Worm (Caenorhabditis elegans) whole organism, L2 larva: ENCODE results near the gene rab-18.
"Not testable (repeated sequence)": the region's sequence is repeated elsewhere in the genome, so short reads cannot be mapped to it uniquely, and the experiment has no call there.

Experiments used
- C34F6.9 ChIP-seq: fragments of 150-350 bp; optimal IDR thresholded peaks from 2 replicates; lab custom pipeline; 2014; ENCODE audit warnings: missing biosample characterization, missing genetic modification characterization
- F13H6.1 ChIP-seq: sonication (generic microtip); optimal IDR thresholded peaks from 2 replicates; lab custom pipeline; 2016; ENCODE audit warnings: missing genetic modification characterization, missing compliant biosample characterization
- R02D3.7 ChIP-seq: fragments of 150-350 bp; optimal IDR thresholded peaks from 2 replicates; lab custom pipeline; 2014; ENCODE audit warnings: missing biosample characterization, missing genetic modification characterization
- alr-1 ChIP-seq: fragments of 150-350 bp; optimal IDR thresholded peaks from 2 replicates; lab custom pipeline; 2014; ENCODE audit warnings: missing biosample characterization, missing genetic modification characterization
- aly-2 ChIP-seq: fragments of 150-350 bp; optimal IDR thresholded peaks from 2 replicates; lab custom pipeline; 2014; ENCODE audit warnings: missing biosample characterization, missing genetic modification characterization
- ama-1 ChIP-seq: fragments of 150-350 bp; optimal IDR thresholded peaks from 2 replicates; lab custom pipeline; 2018; ENCODE audit warnings: inconsistent platforms
- blmp-1 ChIP-seq: sonication (generic microtip); optimal IDR thresholded peaks from 2 replicates; lab custom pipeline; 2017; ENCODE audit warnings: missing genetic modification characterization, mild to moderate bottlenecking, missing compliant biosample characterization, antibody characterized with exemption, moderate library complexity; ENCODE audit not compliant: insufficient read depth
- ceh-16 ChIP-seq: fragments of 150-350 bp; optimal IDR thresholded peaks from 2 replicates; lab custom pipeline; 2014; ENCODE audit warnings: missing biosample characterization, missing genetic modification characterization
- crh-2 ChIP-seq: sonication (generic microtip); optimal IDR thresholded peaks from 2 replicates; lab custom pipeline; 2017; ENCODE audit warnings: missing biosample characterization, missing genetic modification characterization
- dmd-4 ChIP-seq: sonication (generic microtip); optimal IDR thresholded peaks from 2 replicates; lab custom pipeline; 2017; ENCODE audit warnings: missing biosample characterization, missing genetic modification characterization
- egl-27 ChIP-seq: sonication (generic microtip); optimal IDR thresholded peaks from 3 replicates; lab custom pipeline; 2017; ENCODE audit warnings: missing biosample characterization, missing genetic modification reagents, missing genetic modification characterization
- elt-1 ChIP-seq: fragments of 150-350 bp; optimal IDR thresholded peaks from 2 replicates; lab custom pipeline; 2014; ENCODE audit warnings: missing biosample characterization, missing genetic modification characterization
- elt-3 ChIP-seq: sonication (generic microtip); optimal IDR thresholded peaks from 2 replicates; lab custom pipeline; 2017; ENCODE audit warnings: missing biosample characterization, missing genetic modification characterization
- fos-1 ChIP-seq: fragments of 150-350 bp; optimal IDR thresholded peaks from 2 replicates; lab custom pipeline; 2014; ENCODE audit warnings: missing biosample characterization, missing genetic modification characterization
- gmeb-1 ChIP-seq: fragments of 150-350 bp; optimal IDR thresholded peaks from 2 replicates; lab custom pipeline; 2014; ENCODE audit warnings: missing biosample characterization, missing genetic modification characterization
- lin-11 ChIP-seq: fragments of 150-350 bp; sonication (generic microtip); optimal IDR thresholded peaks from 2 replicates; lab custom pipeline; 2014; ENCODE audit warnings: missing biosample characterization, missing genetic modification characterization, inconsistent platforms, mixed read lengths
- lin-13 ChIP-seq: fragments of 150-350 bp; optimal IDR thresholded peaks from 2 replicates; lab custom pipeline; 2014; ENCODE audit warnings: missing biosample characterization, missing genetic modification reagents, missing genetic modification characterization
- lin-39 ChIP-seq: fragments of 150-350 bp; optimal IDR thresholded peaks from 2 replicates; lab custom pipeline; 2014; ENCODE audit warnings: missing biosample characterization, missing genetic modification reagents, missing genetic modification characterization
- lsy-2 ChIP-seq, 2 experiments: fragments of 150-350 bp in 1 of 2; sonication (generic microtip) in 1 of 2; optimal IDR thresholded peaks; 2 replicates each; lab custom pipeline; 2014 to 2017; ENCODE audit warnings: missing biosample characterization in 2 of 2, missing genetic modification characterization in 2 of 2
- mab-5 ChIP-seq: fragments of 150-350 bp; optimal IDR thresholded peaks from 2 replicates; lab custom pipeline; 2014; ENCODE audit warnings: missing biosample characterization, missing genetic modification characterization
- mdl-1 ChIP-seq, 2 experiments: fragments of 150-350 bp in 1 of 2; sonication (generic microtip) in 1 of 2; optimal IDR thresholded peaks; 2 replicates each; lab custom pipeline; 2017; ENCODE audit warnings: missing biosample characterization in 2 of 2, missing genetic modification characterization in 2 of 2
- nhr-10 ChIP-seq: sonication (generic microtip); optimal IDR thresholded peaks from 2 replicates; lab custom pipeline; 2017; ENCODE audit warnings: missing biosample characterization, missing genetic modification characterization
- nhr-11 ChIP-seq: fragments of 150-350 bp; optimal IDR thresholded peaks from 2 replicates; lab custom pipeline; 2014; ENCODE audit warnings: missing biosample characterization, missing genetic modification characterization
- nhr-12 ChIP-seq: fragments of 150-350 bp; optimal IDR thresholded peaks from 2 replicates; lab custom pipeline; 2014; ENCODE audit warnings: missing biosample characterization, missing genetic modification characterization
- nhr-129 ChIP-seq: fragments of 150-350 bp; optimal IDR thresholded peaks from 2 replicates; lab custom pipeline; 2014; ENCODE audit warnings: missing biosample characterization, missing genetic modification characterization
- nhr-23 ChIP-seq: fragments of 150-350 bp; optimal IDR thresholded peaks from 2 replicates; lab custom pipeline; 2014; ENCODE audit warnings: missing biosample characterization, missing genetic modification reagents, missing genetic modification characterization
- nhr-25 ChIP-seq: fragments of 150-350 bp; sonication (generic microtip); optimal IDR thresholded peaks from 3 replicates; lab custom pipeline; 2014; ENCODE audit warnings: missing biosample characterization, missing genetic modification characterization
- nhr-6 ChIP-seq: fragments of 150-350 bp; optimal IDR thresholded peaks from 2 replicates; lab custom pipeline; 2014; ENCODE audit warnings: missing biosample characterization, missing genetic modification characterization
- nhr-77 ChIP-seq: fragments of 150-350 bp; optimal IDR thresholded peaks from 2 replicates; lab custom pipeline; 2014; ENCODE audit warnings: missing biosample characterization, missing genetic modification characterization
- peb-1 ChIP-seq: fragments of 150-350 bp; optimal IDR thresholded peaks from 2 replicates; lab custom pipeline; 2014; ENCODE audit warnings: missing biosample characterization, missing genetic modification characterization
- sem-4 ChIP-seq: fragments of 150-350 bp; optimal IDR thresholded peaks from 2 replicates; lab custom pipeline; 2014; ENCODE audit warnings: missing biosample characterization, missing genetic modification reagents, missing genetic modification characterization
- skn-1 ChIP-seq: sonication (generic microtip); optimal IDR thresholded peaks from 2 replicates; lab custom pipeline; 2017; ENCODE audit warnings: missing biosample characterization, missing genetic modification characterization
- sma-3 ChIP-seq: sonication (generic microtip); optimal IDR thresholded peaks from 2 replicates; lab custom pipeline; 2016; ENCODE audit warnings: missing genetic modification reagents, missing genetic modification characterization, missing compliant biosample characterization
- sma-9 ChIP-seq, 2 experiments: fragments of 150-350 bp in 1 of 2; sonication (generic microtip) in 1 of 2; optimal IDR thresholded peaks; 2 replicates each; lab custom pipeline; 2014 to 2016; ENCODE audit warnings: missing genetic modification characterization in 2 of 2, mild to moderate bottlenecking in 1 of 2, missing biosample characterization in 1 of 2, missing compliant biosample characterization in 1 of 2, missing genetic modification reagents in 1 of 2, moderate library complexity in 1 of 2
- unc-39 ChIP-seq: fragments of 150-350 bp; optimal IDR thresholded peaks from 2 replicates; lab custom pipeline; 2014; ENCODE audit warnings: missing biosample characterization, missing genetic modification characterization
- unc-55 ChIP-seq: fragments of 150-350 bp; sonication (generic microtip); optimal IDR thresholded peaks from 3 replicates; lab custom pipeline; 2014; ENCODE audit warnings: missing biosample characterization, missing genetic modification reagents, missing genetic modification characterization
- unc-62 ChIP-seq: fragments of 150-350 bp; optimal IDR thresholded peaks from 2 replicates; lab custom pipeline; 2014; ENCODE audit warnings: missing biosample characterization, missing genetic modification reagents, missing genetic modification characterization
- zag-1 ChIP-seq: fragments of 150-350 bp; optimal IDR thresholded peaks from 2 replicates; lab custom pipeline; 2014; ENCODE audit warnings: missing biosample characterization, missing genetic modification characterization
- ztf-11 ChIP-seq: sonication (generic microtip); optimal IDR thresholded peaks from 2 replicates; lab custom pipeline; 2017; ENCODE audit warnings: missing biosample characterization, missing genetic modification characterization
- ztf-4 ChIP-seq: fragments of 150-350 bp; optimal IDR thresholded peaks from 2 replicates; lab custom pipeline; 2014; ENCODE audit warnings: missing biosample characterization, missing genetic modification characterization

Gene rab-18

DNA sequence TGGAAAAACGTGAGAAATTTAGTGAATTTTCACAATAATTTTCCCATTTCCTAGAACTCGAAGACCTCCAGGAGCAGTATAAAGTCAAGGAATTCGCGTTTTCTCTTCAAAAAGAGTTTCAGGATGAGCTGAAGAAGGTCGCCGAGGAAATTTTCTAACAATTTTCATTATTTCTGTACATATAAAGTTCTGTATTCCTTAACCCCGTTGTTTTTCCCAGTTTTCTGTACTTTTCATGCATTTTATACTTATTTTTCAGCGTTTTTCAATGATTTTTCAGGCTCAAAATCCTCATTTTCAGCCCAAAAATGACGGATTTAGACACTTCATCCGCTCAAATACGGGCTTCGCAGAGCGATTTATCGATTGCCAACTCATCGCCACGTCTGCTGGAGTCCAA is 526 bp upstream of the rab-18 start, which contains the start of gene par-2:
Gene par-2 (plus strand): TSS at position 301 of the 400 bp plus-strand sequence.
- TF ChIP-seq gmeb-1 = no peak
- no peak for TF ChIP-seq nhr-6 (tag; lab: Kevin White, UChicago)
- TF ChIP-seq ama-1 = no peak
- no peak for TF ChIP-seq nhr-11 (tag; lab: Kevin White, UChicago)
- TF ChIP-seq nhr-129 = no peak

DNA sequence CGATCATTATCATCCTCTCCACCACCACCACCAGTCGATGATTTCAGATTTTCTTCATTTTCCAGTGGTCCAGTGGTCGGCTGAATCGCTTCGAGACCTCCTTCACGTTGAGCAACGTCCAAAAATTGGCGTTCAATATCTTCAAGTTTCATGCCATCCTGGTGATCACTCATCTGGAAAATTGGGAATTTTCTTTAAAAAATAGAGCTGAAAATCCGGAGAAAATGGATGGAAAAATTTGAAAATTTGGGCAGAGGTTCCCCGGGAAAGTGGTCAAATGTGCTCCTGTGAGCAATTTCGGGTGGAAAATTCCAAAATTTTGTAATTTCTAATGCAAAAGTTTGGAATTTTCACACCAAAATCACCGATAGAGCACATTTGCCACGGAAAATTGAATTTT is 4.2 kb downstream of the rab-18 start, which contains the start of gene uaf-1:
Gene uaf-1 (minus strand): TSS at position 173 of the 400 bp plus-strand sequence.
- TF ChIP-seq sma-3; sma-9 (GFP tag; optimal IDR thresholded peaks at IDR 0.05; lab: Kevin White, UChicago); sma-9 (tag; optimal IDR thresholded peaks at IDR 0.05; lab: Kevin White, UChicago); ceh-16 (tag; lab: Kevin White, UChicago): not testable (repeated sequence)

DNA sequence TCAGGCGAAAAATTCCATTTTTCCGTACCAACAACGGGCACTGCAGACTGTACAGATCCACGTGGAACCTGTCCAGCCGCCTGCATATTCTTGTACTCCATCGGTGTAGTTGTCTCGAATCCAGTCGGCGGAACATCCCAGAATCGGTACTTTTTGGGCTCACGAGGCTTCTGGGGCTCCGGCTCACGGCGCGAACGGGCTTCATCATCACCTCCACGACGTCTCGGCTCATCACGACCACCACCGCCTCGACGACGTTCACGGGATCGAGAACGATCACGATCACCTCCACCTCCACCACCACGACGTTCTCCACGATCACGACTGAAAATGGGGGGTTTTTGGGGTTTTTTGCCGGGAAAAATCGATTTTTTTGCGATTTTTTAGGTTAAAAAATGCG is 6.4 kb downstream of the rab-18 start:
- TF ChIP-seq F13H6.1 = no peak
- TF ChIP-seq elt-3 = no peak
- no peak for TF ChIP-seq nhr-10 (tag; lab: Kevin White, UChicago)
- TF ChIP-seq aly-2 (tag; lab: Kevin White, UChicago) = no peak
- TF ChIP-seq nhr-77 (tag; lab: Kevin White, UChicago) = no peak
- no peak for TF ChIP-seq nhr-23 (tag; lab: Kevin White, UChicago)
- TF ChIP-seq nhr-12 (tag; lab: Kevin White, UChicago) = no peak

DNA sequence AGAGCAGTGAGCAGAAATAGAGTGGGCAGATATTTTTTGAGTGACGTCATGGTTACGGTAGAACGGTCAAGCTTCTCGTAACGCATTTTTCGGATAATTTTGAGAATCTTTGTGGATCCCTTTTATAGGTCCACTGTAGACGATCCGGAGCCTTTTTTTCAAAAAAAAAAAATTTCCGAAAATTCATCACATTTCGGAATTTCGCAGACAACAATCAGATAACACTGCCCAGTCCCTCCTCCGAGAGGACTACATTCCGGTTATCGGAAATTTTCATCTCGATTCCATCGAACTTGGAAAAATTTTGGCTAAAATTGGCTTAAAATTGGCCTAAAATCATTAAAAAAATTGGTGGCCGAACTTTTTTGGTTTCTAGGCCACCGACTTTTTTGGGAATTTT is 20.6 kb downstream of the rab-18 start, which contains the start of gene BE0003N10.6:
Gene BE0003N10.6 (minus strand): TSS at position 101 of the 400 bp plus-strand sequence.
- no peak for TF ChIP-seq ztf-11 (tag; lab: Kevin White, UChicago)
- no peak for TF ChIP-seq nhr-11 (tag; lab: Kevin White, UChicago)
- TF ChIP-seq mdl-1 (tag; optimal IDR thresholded peaks at IDR 0.05; lab: Kevin White, UChicago) = no peak
- TF ChIP-seq ztf-4 (tag; lab: Kevin White, UChicago) = no peak
- no peak for TF ChIP-seq nhr-23 (tag; lab: Kevin White, UChicago)
- TF ChIP-seq skn-1 (tag; lab: Kevin White, UChicago) = no peak
- no peak for TF ChIP-seq alr-1 (tag; lab: Kevin White, UChicago)
- no peak for TF ChIP-seq dmd-4 (tag; lab: Kevin White, UChicago)
- no peak for TF ChIP-seq egl-27 (tag; lab: Kevin White, UChicago)
- no peak for TF ChIP-seq unc-39 (tag; lab: Kevin White, UChicago)
- no peak for TF ChIP-seq unc-55 (GFP tag; lab: Kevin White, UChicago)
- no peak for TF ChIP-seq R02D3.7 (tag; lab: Kevin White, UChicago)
- no peak for TF ChIP-seq nhr-10 (tag; lab: Kevin White, UChicago)
- TF ChIP-seq blmp-1 (tag; lab: Kevin White, UChicago) = no peak
- no peak for TF ChIP-seq nhr-25 (tag; lab: Kevin White, UChicago)

DNA sequence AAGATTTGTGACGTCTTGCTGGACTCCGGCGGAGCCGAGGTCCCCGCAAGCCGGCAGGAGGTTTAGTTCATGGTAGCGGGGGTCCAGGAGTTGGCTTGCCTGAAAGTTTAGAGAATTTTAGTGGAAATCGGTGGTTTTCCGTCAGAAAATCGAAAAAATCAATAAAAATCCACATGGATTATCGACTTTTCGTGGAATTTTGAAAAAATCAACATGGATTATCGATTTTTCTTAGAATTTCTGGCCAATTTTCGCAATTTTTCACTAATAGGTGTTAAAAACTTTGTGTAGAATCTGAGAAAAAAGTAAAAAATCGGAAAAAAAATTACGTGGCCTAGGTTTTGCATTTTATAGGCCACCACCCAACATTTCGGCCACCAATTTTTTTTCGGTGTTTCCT is 21.7 kb downstream of the rab-18 start:
- no peak for TF ChIP-seq sma-3
- TF ChIP-seq zag-1 (tag; lab: Kevin White, UChicago) = no peak
- no peak for TF ChIP-seq lin-13
- TF ChIP-seq lin-39 = no peak
- TF ChIP-seq crh-2 = no peak
- no peak for TF ChIP-seq mab-5
- TF ChIP-seq unc-62 (GFP tag; lab: Kevin White, UChicago) = no peak
- TF ChIP-seq lsy-2 (tag; optimal IDR thresholded peaks at IDR 0.05; lab: Kevin White, UChicago) = no peak
- no peak for TF ChIP-seq C34F6.9 (tag; lab: Kevin White, UChicago)
- TF ChIP-seq lin-11 (tag; lab: Kevin White, UChicago) = no peak
- TF ChIP-seq alr-1 (tag; lab: Kevin White, UChicago) = no peak
- TF ChIP-seq sma-9 (GFP tag; optimal IDR thresholded peaks at IDR 0.05; lab: Kevin White, UChicago) = no peak
- no peak for TF ChIP-seq sma-9 (tag; optimal IDR thresholded peaks at IDR 0.05; lab: Kevin White, UChicago)
- TF ChIP-seq fos-1 (tag; lab: Kevin White, UChicago) = no peak
- no peak for TF ChIP-seq elt-1 (tag; lab: Kevin White, UChicago)
- no peak for TF ChIP-seq F13H6.1
- no peak for TF ChIP-seq blmp-1 (tag; lab: Kevin White, UChicago)
- no peak for TF ChIP-seq peb-1
- TF ChIP-seq nhr-23 (tag; lab: Kevin White, UChicago) = no peak
- no peak for TF ChIP-seq sem-4 (tag; lab: Kevin White, UChicago)
